Fruit fly (Drosophila melanogaster) whole organism: ENCODE results near the gene Noc1.

Experiments
- CG8478 ChIP-seq: fragments of >200 bp; optimal IDR thresholded peaks from 2 replicates; lab custom pipeline; 2018; ENCODE audit warnings: inconsistent platforms
- Dll ChIP-seq: fragments of >200 bp; optimal IDR thresholded peaks from 2 replicates; lab custom pipeline; 2017
- EcR ChIP-seq, 2 experiments: fragments of >200 bp; optimal IDR thresholded peaks; 2 replicates each; lab custom pipeline; 2017; ENCODE audit warnings: missing biosample characterization in 2 of 2, missing genetic modification characterization in 2 of 2, missing genetic modification reagents in 2 of 2
- pan ChIP-seq: fragments of >200 bp; optimal IDR thresholded peaks from 2 replicates; lab custom pipeline; 2017
- psq ChIP-seq: fragments of >200 bp; optimal IDR thresholded peaks from 2 replicates; lab custom pipeline; 2017
- usp ChIP-seq: fragments of >200 bp; optimal IDR thresholded peaks from 2 replicates; lab custom pipeline; 2017; ENCODE audit warnings: missing biosample characterization, missing genetic modification characterization, mixed read lengths

- TF ChIP-seq psq (lab: Kevin White, UChicago) (no peak), pan (lab: Kevin White, UChicago) (no peak), EcR (GFP tag; optimal IDR thresholded peaks at IDR 0.05; lab: Kevin White, UChicago) (no peak), Dll (lab: Kevin White, UChicago) (no peak), usp (GFP tag; lab: Kevin White, UChicago) (no peak), CG8478 (no peak)
These were observed 21.8 kb downstream of the Noc1 start, which contains the start of the genes CG46439, Iyd and CG33947 for dm6 chr3L:11096195-11096908.
